Worm (Caenorhabditis elegans) whole organism, L4 larva: ENCODE data around the gene ostb-1.
A peak's percentile ranks its signal among the peaks of the same experiment; 100 is the strongest.

ENCODE experiments used
- D1046.2 ChIP-seq: fragments of 200-800 bp; sonication (Bioruptor generic); IDR thresholded peaks from 2 replicates; pipeline ENCODE4 v1.3.6; 2022; ENCODE audit warnings: missing genetic modification characterization, missing compliant biosample characterization
- F44E2.7 ChIP-seq: fragments of 200-800 bp; sonication (Bioruptor generic); IDR thresholded peaks from 2 replicates; pipeline ENCODE4 v2.1.2; 2022; ENCODE audit warnings: missing genetic modification characterization, missing compliant biosample characterization
- R02D3.7 ChIP-seq: fragments of 150-350 bp; sonication (generic microtip); optimal IDR thresholded peaks from 3 replicates; lab custom pipeline; 2014; ENCODE audit warnings: missing biosample characterization, missing genetic modification characterization
- Y75B8A.6 ChIP-seq: fragments of 200-800 bp; sonication (Bioruptor generic); IDR thresholded peaks from 2 replicates; pipeline ENCODE4 v1.3.6; 2022; ENCODE audit warnings: missing genetic modification reagents, missing genetic modification characterization, missing compliant biosample characterization
- aha-1 ChIP-seq: fragments of 150-350 bp; peaks from one replicate; lab custom pipeline; 2014; ENCODE audit warnings: missing biosample characterization, missing genetic modification characterization
- aly-2 ChIP-seq: sonication (generic microtip); optimal IDR thresholded peaks from 2 replicates; lab custom pipeline; 2018; ENCODE audit warnings: missing biosample characterization, missing genetic modification characterization
- ceh-20 ChIP-seq: fragments of 200-800 bp; sonication (Bioruptor generic); IDR thresholded peaks from 2 replicates; pipeline ENCODE4 v1.3.6; 2022; ENCODE audit warnings: missing genetic modification reagents, missing genetic modification characterization, missing compliant biosample characterization
- ceh-32 ChIP-seq: sonication (generic microtip); optimal IDR thresholded peaks from 2 replicates; lab custom pipeline; 2016; ENCODE audit warnings: mild to moderate bottlenecking, missing genetic modification characterization, missing compliant biosample characterization; ENCODE audit not compliant: poor library complexity
- ceh-82 ChIP-seq: sonication (generic microtip); optimal IDR thresholded peaks from 2 replicates; lab custom pipeline; 2017; ENCODE audit warnings: missing biosample characterization, missing genetic modification characterization
- cey-2 ChIP-seq: sonication (generic microtip); optimal IDR thresholded peaks from 3 replicates; lab custom pipeline; 2017; ENCODE audit warnings: missing genetic modification characterization, mild to moderate bottlenecking, missing compliant biosample characterization, antibody characterized with exemption, borderline replicate concordance; ENCODE audit not compliant: insufficient read depth
- daf-16 ChIP-seq, 3 experiments: sonication (generic microtip); optimal IDR thresholded peaks; 2 replicates each; lab custom pipeline; 2016 to 2017; ENCODE audit warnings: missing genetic modification characterization in 3 of 3, missing genetic modification reagents in 3 of 3, mild to moderate bottlenecking in 2 of 3, missing compliant biosample characterization in 2 of 3, missing biosample characterization in 1 of 3, moderate library complexity in 1 of 3
- dmd-9 ChIP-seq: fragments of 200-800 bp; sonication (Bioruptor generic); IDR thresholded peaks from 2 replicates; pipeline ENCODE4 v1.3.6; 2022; ENCODE audit warnings: missing genetic modification reagents, missing genetic modification characterization, missing compliant biosample characterization
- dve-1 ChIP-seq: sonication (generic microtip); optimal IDR thresholded peaks from 2 replicates; lab custom pipeline; 2017; ENCODE audit warnings: antibody characterized with exemption, mild to moderate bottlenecking, missing genetic modification characterization, missing compliant biosample characterization; ENCODE audit not compliant: insufficient read depth
- fos-1 ChIP-seq: fragments of 150-350 bp; optimal IDR thresholded peaks from 2 replicates; lab custom pipeline; 2014; ENCODE audit warnings: missing biosample characterization, missing genetic modification characterization
- hif-1 ChIP-seq, 2 experiments: sonication (generic microtip); optimal IDR thresholded peaks; 2 replicates each; lab custom pipeline; 2016 to 2017; ENCODE audit warnings: missing compliant biosample characterization in 2 of 2, missing genetic modification characterization in 2 of 2, missing genetic modification reagents in 2 of 2, missing genotype in 2 of 2, mild to moderate bottlenecking in 1 of 2
- hlh-30 ChIP-seq: sonication (generic microtip); optimal IDR thresholded peaks from 2 replicates; lab custom pipeline; 2017; ENCODE audit warnings: antibody characterized with exemption, mild to moderate bottlenecking, missing genetic modification characterization, missing compliant biosample characterization; ENCODE audit not compliant: insufficient read depth
- hmg-1.1 ChIP-seq: fragments of 200-800 bp; sonication (Bioruptor generic); IDR thresholded peaks from 2 replicates; pipeline ENCODE4 v1.3.6; 2022; ENCODE audit warnings: missing genetic modification reagents, missing genetic modification characterization, missing compliant biosample characterization
- lin-13 ChIP-seq: fragments of 150-350 bp; optimal IDR thresholded peaks from 2 replicates; lab custom pipeline; 2014; ENCODE audit warnings: missing biosample characterization, missing genetic modification reagents, missing genetic modification characterization
- lin-15B ChIP-seq: fragments of 150-350 bp; sonication (generic microtip); optimal IDR thresholded peaks from 3 replicates; lab custom pipeline; 2014; ENCODE audit warnings: missing biosample characterization, missing genetic modification characterization
- lin-29 ChIP-seq: fragments of 200-800 bp; sonication (Bioruptor generic); IDR thresholded peaks from 2 replicates; pipeline ENCODE4 v1.3.6; 2022; ENCODE audit warnings: missing genetic modification reagents, missing genetic modification characterization, missing compliant biosample characterization
- lin-38 ChIP-seq: fragments of 200-800 bp; sonication (Bioruptor generic); IDR thresholded peaks from 2 replicates; pipeline ENCODE4 v1.3.6; 2022; ENCODE audit warnings: missing genetic modification reagents, missing genetic modification characterization, missing compliant biosample characterization
- lsy-2 ChIP-seq, 2 experiments: fragments of 150-350 bp in 1 of 2; sonication (generic microtip) in 1 of 2; optimal IDR thresholded peaks; 2 replicates each; lab custom pipeline; 2014 to 2017; ENCODE audit warnings: missing biosample characterization in 2 of 2, missing genetic modification characterization in 2 of 2
- mdl-1 ChIP-seq, 2 experiments: fragments of 150-350 bp in 1 of 2; sonication (generic microtip) in 1 of 2; optimal IDR thresholded peaks; 2 replicates each; lab custom pipeline; 2014 to 2017; ENCODE audit warnings: missing biosample characterization in 2 of 2, missing genetic modification characterization in 2 of 2
- mdt-29 ChIP-seq: fragments of 200-800 bp; sonication (Bioruptor generic); IDR thresholded peaks from 2 replicates; pipeline ENCODE4 v1.3.6; 2022; ENCODE audit warnings: missing genetic modification reagents, missing genetic modification characterization, missing compliant biosample characterization
- mep-1 ChIP-seq: fragments of 150-350 bp; sonication (generic microtip); optimal IDR thresholded peaks from 3 replicates; lab custom pipeline; 2014; ENCODE audit warnings: missing biosample characterization, missing genetic modification characterization
- mes-2 ChIP-seq: sonication (generic microtip); optimal IDR thresholded peaks from 2 replicates; lab custom pipeline; 2016; ENCODE audit warnings: missing genotype, mild to moderate bottlenecking, missing genetic modification characterization, missing compliant biosample characterization; ENCODE audit not compliant: poor library complexity, severe bottlenecking
- nhr-10 ChIP-seq: fragments of 150-350 bp; optimal IDR thresholded peaks from 2 replicates; lab custom pipeline; 2014; ENCODE audit warnings: missing biosample characterization, missing genetic modification characterization
- nhr-11 ChIP-seq: fragments of 150-350 bp; optimal IDR thresholded peaks from 2 replicates; lab custom pipeline; 2014; ENCODE audit warnings: missing biosample characterization, missing genetic modification characterization
- nhr-111 ChIP-seq: fragments of 200-800 bp; sonication (Bioruptor generic); optimal IDR thresholded peaks from 2 replicates; lab custom pipeline; 2018; ENCODE audit warnings: mild to moderate bottlenecking, missing genetic modification characterization, missing compliant biosample characterization
- nhr-25 ChIP-seq: sonication (generic microtip); optimal IDR thresholded peaks from 2 replicates; lab custom pipeline; 2017; ENCODE audit warnings: missing genetic modification characterization, mild to moderate bottlenecking, missing compliant biosample characterization, antibody characterized with exemption, moderate library complexity, borderline replicate concordance; ENCODE audit not compliant: insufficient read depth
- nhr-28 ChIP-seq: fragments of 150-350 bp; optimal IDR thresholded peaks from 2 replicates; lab custom pipeline; 2014; ENCODE audit warnings: missing biosample characterization, missing genetic modification characterization
- nhr-42 ChIP-seq: fragments of 200-800 bp; sonication (Bioruptor generic); IDR thresholded peaks from 2 replicates; pipeline ENCODE4 v1.3.6; 2022; ENCODE audit warnings: missing genetic modification characterization, missing compliant biosample characterization
- nhr-48 ChIP-seq: sonication (generic microtip); optimal IDR thresholded peaks from 2 replicates; lab custom pipeline; 2016; ENCODE audit warnings: mild to moderate bottlenecking, missing genetic modification characterization, missing compliant biosample characterization
- nhr-77 ChIP-seq: fragments of 150-350 bp; optimal IDR thresholded peaks from 2 replicates; lab custom pipeline; 2014; ENCODE audit warnings: missing biosample characterization, missing genetic modification characterization
- php-3 ChIP-seq: fragments of 200-800 bp; sonication (Bioruptor generic); IDR thresholded peaks from 2 replicates; pipeline ENCODE4 v1.3.6; 2022; ENCODE audit warnings: missing genetic modification reagents, missing genetic modification characterization, missing compliant biosample characterization
- pqm-1 ChIP-seq: sonication (generic microtip); optimal IDR thresholded peaks from 2 replicates; lab custom pipeline; 2017; ENCODE audit warnings: missing biosample characterization, missing genetic modification characterization
- set-16 ChIP-seq: fragments of 200-800 bp; sonication (Bioruptor generic); IDR thresholded peaks from 2 replicates; pipeline ENCODE4 v1.3.6; 2022; ENCODE audit warnings: missing genetic modification reagents, missing genetic modification characterization, missing compliant biosample characterization
- skn-1 ChIP-seq: fragments of 150-350 bp; optimal IDR thresholded peaks from 2 replicates; lab custom pipeline; 2014; ENCODE audit warnings: missing biosample characterization, missing genetic modification characterization
- snpc-1.2 ChIP-seq: fragments of 200-800 bp; sonication (Bioruptor generic); IDR thresholded peaks from 2 replicates; pipeline ENCODE4 v1.3.6; 2022; ENCODE audit warnings: missing genetic modification reagents, missing genetic modification characterization, missing compliant biosample characterization
- snpc-4 ChIP-seq: fragments of 150-350 bp; optimal IDR thresholded peaks from 2 replicates; lab custom pipeline; 2014; ENCODE audit warnings: missing biosample characterization, missing genetic modification characterization
- spr-1 ChIP-seq: sonication (generic microtip); optimal IDR thresholded peaks from 2 replicates; lab custom pipeline; 2016; ENCODE audit warnings: mild to moderate bottlenecking, missing genetic modification characterization, missing compliant biosample characterization
- unc-130 ChIP-seq: sonication (generic microtip); optimal IDR thresholded peaks from 2 replicates; lab custom pipeline; 2016; ENCODE audit warnings: missing genetic modification reagents, missing genetic modification characterization, missing compliant biosample characterization
- zag-1 ChIP-seq: fragments of 150-350 bp; optimal IDR thresholded peaks from 2 replicates; lab custom pipeline; 2014; ENCODE audit warnings: missing biosample characterization, missing genetic modification characterization

The ostb-1 gene

ce11 chrII:7850575-7850974, 13.7 kb upstream of the ostb-1 start:
- TF ChIP-seq php-3 (GFP tag; lab: Robert Waterston, UW), result peak; percentile 84
- no peak for TF ChIP-seq nhr-11 (tag; lab: Kevin White, UChicago)
- TF ChIP-seq lsy-2 (tag; optimal IDR thresholded peaks at IDR 0.05; lab: Kevin White, UChicago), result peak in 1 of 2 experiments; percentile 1
- TF ChIP-seq dmd-9, result no peak
- no peak for TF ChIP-seq hlh-30 (tag; lab: Kevin White, UChicago)

- TF ChIP-seq dve-1 (tag; lab: Kevin White, UChicago) (peak; percentile 60), Y75B8A.6 (GFP tag; lab: Robert Waterston, UW) (no peak), mep-1 (tag; lab: Kevin White, UChicago) (peak; percentile 6), lin-38 (GFP tag; lab: Robert Waterston, UW) (no peak), aha-1 (tag; lab: Kevin White, UChicago) (no peak), lin-29 (GFP tag; lab: Robert Waterston, UW) (no peak), mdl-1 (tag; optimal IDR thresholded peaks at IDR 0.05; lab: Kevin White, UChicago) (no peak), nhr-77 (tag; lab: Kevin White, UChicago) (no peak), hif-1 (tag; optimal IDR thresholded peaks at IDR 0.05; lab: Kevin White, UChicago) (no peak), snpc-1.2 (GFP tag; lab: Robert Waterston, UW) (no peak), aly-2 (tag; lab: Kevin White, UChicago) (no peak), dmd-9 (no peak), hlh-30 (tag; lab: Kevin White, UChicago) (peak; percentile 9), mes-2 (tag; lab: Kevin White, UChicago) (no peak), ceh-32 (tag; lab: Kevin White, UChicago) (no peak), F44E2.7 (no peak), php-3 (GFP tag; lab: Robert Waterston, UW) (peak; percentile 44; the same call in 1 of the 2 replicates), R02D3.7 (tag; lab: Kevin White, UChicago) (no peak), nhr-42 (GFP tag; lab: Robert Waterston, UW) (no peak), hmg-1.1 (GFP tag; lab: Robert Waterston, UW) (0 out of 2 replicates have a peak, but pooled peaks have one; percentile 37), nhr-28 (tag; lab: Kevin White, UChicago) (peak; percentile 58), daf-16 (GFP tag; optimal IDR thresholded peaks at IDR 0.05; lab: Kevin White, UChicago) (no peak), daf-16 (tag; optimal IDR thresholded peaks at IDR 0.05; lab: Kevin White, UChicago) (peak; percentile 51), snpc-4 (tag; lab: Kevin White, UChicago) (no peak), spr-1 (tag; lab: Kevin White, UChicago) (no peak), pqm-1 (tag; lab: Kevin White, UChicago) (peak; percentile 73), unc-130 (GFP tag; lab: Kevin White, UChicago) (no peak), nhr-25 (tag; lab: Kevin White, UChicago) (no peak)
These were observed 12.8 kb upstream of the ostb-1 start for ce11 chrII:7851480-7851879.

DNA sequence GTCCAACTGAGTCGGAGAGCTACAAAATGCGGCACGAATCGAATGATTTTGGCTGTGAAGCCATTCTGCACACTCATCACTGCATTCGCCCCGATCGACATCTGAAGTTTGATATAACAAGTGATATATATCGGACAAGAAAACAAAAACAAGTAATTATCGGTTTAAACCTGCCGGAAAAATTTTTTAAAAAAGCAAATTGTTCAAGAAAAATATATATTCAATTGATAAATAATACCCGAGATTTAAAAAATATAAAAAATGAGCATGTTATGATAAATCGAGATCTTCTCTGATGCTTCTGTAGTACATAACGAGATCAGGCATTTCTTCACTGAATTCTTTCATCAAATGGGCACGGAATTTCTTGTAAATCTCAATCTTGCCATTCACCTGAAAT, 10.6 kb upstream of the ostb-1 start, which contains the start of gene T09A5.5:
TSS of gene T09A5.5 (minus strand) at position 101 of the 400 bp plus-strand sequence.
- TF ChIP-seq zag-1 (tag; lab: Kevin White, UChicago) (no peak), snpc-4 (tag; lab: Kevin White, UChicago) (no peak), D1046.2 (GFP tag; lab: Robert Waterston, UW) (no peak)
- TF ChIP-seq, all 104 proteins: peak for 0

ce11 chrII:7854942-7855341, 9.4 kb upstream of the ostb-1 start, which contains the start of gene mdt-10:
Gene mdt-10, minus strand, starts transcription at chrII:7855042.
- TF ChIP-seq lin-15B, result no peak
- TF ChIP-seq mdt-29 (GFP tag; lab: Robert Waterston, UW), result no peak
- no peak for TF ChIP-seq hmg-1.1 (GFP tag; lab: Robert Waterston, UW)
- TF ChIP-seq ceh-82, result no peak
- TF ChIP-seq dmd-9, result no peak
- no peak for TF ChIP-seq lin-13 (GFP tag; lab: Kevin White, UChicago)
- TF ChIP-seq snpc-1.2 (GFP tag; lab: Robert Waterston, UW), result no peak
- TF ChIP-seq set-16 (GFP tag; lab: Robert Waterston, UW), result no peak
- no peak for TF ChIP-seq fos-1
- TF ChIP-seq nhr-111 (GFP tag; lab: Kevin White, UChicago), result no peak
- TF ChIP-seq nhr-28 (tag; lab: Kevin White, UChicago), result no peak
- TF ChIP-seq php-3 (GFP tag; lab: Robert Waterston, UW), result no peak
- TF ChIP-seq nhr-10 (tag; lab: Kevin White, UChicago), result no peak
- no peak for TF ChIP-seq cey-2
- no peak for TF ChIP-seq nhr-48 (tag; lab: Kevin White, UChicago)
- no peak for TF ChIP-seq ceh-20 (GFP tag; lab: Robert Waterston, UW)
- TF ChIP-seq skn-1 (tag; lab: Kevin White, UChicago), result no peak
- TF ChIP-seq pqm-1 (tag; lab: Kevin White, UChicago), result no peak
- TF ChIP-seq mdl-1 (tag; optimal IDR thresholded peaks at IDR 0.05; lab: Kevin White, UChicago), result no peak
